Fruit fly (Drosophila melanogaster) whole organism, pupa: ENCODE measurements around the gene Brr2.

Experiments used
- CG10348 ChIP-seq: fragments of 200-800 bp; sonication (Bioruptor generic); IDR thresholded peaks from 2 replicates; pipeline ENCODE4 v1.3.6; 2022; ENCODE audit warnings: missing biosample characterization, missing genetic modification characterization
- CG12605 ChIP-seq: fragments of 200-800 bp; sonication (Bioruptor generic); IDR thresholded peaks from 2 replicates; pipeline ENCODE4 v1.3.6; 2022; ENCODE audit warnings: missing biosample characterization, missing genetic modification characterization
- CG13204 ChIP-seq: fragments of 200-800 bp; sonication (Bioruptor generic); optimal IDR thresholded peaks from 2 replicates; lab custom pipeline; 2018; ENCODE audit warnings: missing biosample characterization, mild to moderate bottlenecking, missing genetic modification characterization, moderate library complexity
- CG14655 ChIP-seq: fragments of 200-800 bp; sonication (Bioruptor generic); optimal IDR thresholded peaks from 3 replicates; lab custom pipeline; 2017; ENCODE audit warnings: mild to moderate bottlenecking, missing biosample characterization, missing genetic modification reagents, missing genetic modification characterization
- CG15710 ChIP-seq: fragments of 200-800 bp; sonication (Bioruptor generic); optimal IDR thresholded peaks from 2 replicates; lab custom pipeline; 2018; ENCODE audit warnings: missing biosample characterization, mild to moderate bottlenecking, missing genetic modification characterization, moderate library complexity
- CG17806 ChIP-seq: fragments of 200-800 bp; sonication (Bioruptor generic); optimal IDR thresholded peaks from 2 replicates; lab custom pipeline; 2018; ENCODE audit warnings: missing biosample characterization, mild to moderate bottlenecking, missing genetic modification characterization, moderate library complexity
- CG32121 ChIP-seq: fragments of 200-800 bp; sonication (Bioruptor generic); IDR thresholded peaks from 2 replicates; pipeline ENCODE4 v1.3.6; 2022; ENCODE audit warnings: missing biosample characterization, missing genetic modification characterization
- CG34367 ChIP-seq: fragments of 200-800 bp; sonication (Bioruptor generic); optimal IDR thresholded peaks from 2 replicates; lab custom pipeline; 2018; ENCODE audit warnings: missing biosample characterization, mild to moderate bottlenecking, missing genetic modification characterization
- CG4496 ChIP-seq: fragments of 200-800 bp; sonication (Bioruptor generic); IDR thresholded peaks from 3 replicates; pipeline ENCODE4 v1.3.6; 2022; ENCODE audit warnings: missing biosample characterization, missing genetic modification characterization
- CG8159 ChIP-seq: fragments of 200-800 bp; sonication (Bioruptor generic); optimal IDR thresholded peaks from 3 replicates; lab custom pipeline; 2018; ENCODE audit warnings: missing biosample characterization, mild to moderate bottlenecking, missing genetic modification characterization, moderate library complexity
- CG8301 ChIP-seq: fragments of 200-800 bp; sonication (Bioruptor generic); optimal IDR thresholded peaks from 2 replicates; lab custom pipeline; 2018; ENCODE audit warnings: missing biosample characterization, mild to moderate bottlenecking, missing genetic modification characterization
- CG9948 ChIP-seq: fragments of 200-800 bp; sonication (Bioruptor generic); optimal IDR thresholded peaks from 2 replicates; lab custom pipeline; 2018; ENCODE audit warnings: missing biosample characterization, mild to moderate bottlenecking, missing genetic modification characterization, moderate library complexity
- D1 ChIP-seq: fragments of 200-800 bp; sonication (Bioruptor generic); optimal IDR thresholded peaks from 2 replicates; lab custom pipeline; 2018; ENCODE audit warnings: missing biosample characterization, mild to moderate bottlenecking, missing genetic modification characterization, moderate library complexity
- EcR ChIP-seq: fragments of 200-800 bp; sonication (Bioruptor generic); optimal IDR thresholded peaks from 3 replicates; lab custom pipeline; 2019; ENCODE audit warnings: missing biosample characterization, missing genetic modification characterization, mild to moderate bottlenecking, moderate library complexity, missing genetic modification reagents
- Ets98B ChIP-seq: fragments of 200-800 bp; sonication (Bioruptor generic); IDR thresholded peaks from 2 replicates; pipeline ENCODE4 v1.3.6; 2022; ENCODE audit warnings: missing biosample characterization, missing genetic modification characterization
- Pif1A ChIP-seq: fragments of 200-800 bp; sonication (Bioruptor generic); optimal IDR thresholded peaks from 3 replicates; lab custom pipeline; 2016; ENCODE audit warnings: missing biosample characterization, missing genetic modification characterization
- Pif1B ChIP-seq: fragments of 200-800 bp; sonication (Bioruptor generic); optimal IDR thresholded peaks from 3 replicates; lab custom pipeline; 2016; ENCODE audit warnings: missing biosample characterization, missing genetic modification characterization
- Snoo ChIP-seq: fragments of 200-800 bp; sonication (Bioruptor generic); optimal IDR thresholded peaks from 3 replicates; lab custom pipeline; 2017; ENCODE audit warnings: missing biosample characterization, mild to moderate bottlenecking, missing genetic modification characterization, inconsistent platforms
- fd96Ca ChIP-seq: fragments of 200-800 bp; sonication (Bioruptor generic); IDR thresholded peaks from 3 replicates; pipeline ENCODE4 v1.3.6; 2022; ENCODE audit warnings: missing biosample characterization, missing genetic modification characterization
- gl ChIP-seq: fragments of 200-800 bp; sonication (Bioruptor generic); optimal IDR thresholded peaks from 2 replicates; lab custom pipeline; 2018; ENCODE audit warnings: missing biosample characterization, mild to moderate bottlenecking, missing genetic modification characterization
- rn ChIP-seq: fragments of 200-800 bp; sonication (Bioruptor generic); IDR thresholded peaks from 2 replicates; pipeline ENCODE4 v1.3.6; 2022; ENCODE audit warnings: missing biosample characterization, missing genetic modification characterization

Gene Brr2

DNA sequence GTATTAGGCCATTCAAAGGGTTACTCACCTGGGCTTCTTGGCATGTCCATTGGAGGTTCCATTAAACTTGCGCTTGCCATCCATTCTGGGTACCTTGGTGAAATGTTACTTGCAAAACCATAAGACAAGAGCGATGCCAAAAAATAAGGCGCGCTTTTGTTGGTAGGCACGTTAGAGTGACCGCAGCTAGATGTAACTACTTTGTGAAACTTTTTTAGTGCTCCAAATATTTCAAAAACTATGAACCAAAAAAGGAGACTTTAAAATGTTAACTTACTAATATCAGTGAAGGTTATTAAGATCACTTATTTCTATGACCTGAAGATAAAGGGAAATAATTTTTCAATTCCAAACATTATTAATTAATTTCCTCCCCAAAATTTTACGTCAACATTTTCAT lies 20.0 kb upstream of the Brr2 start, which contains the start of gene PolD1:
TSS of gene PolD1 (minus strand) at position 181 of the 400 bp plus-strand sequence.
- TF ChIP-seq CG4496 (GFP tag; lab: Robert Waterston, UW) = no peak
- TF ChIP-seq CG8159 (tag; lab: Kevin White, UChicago) = no peak
- TF ChIP-seq Pif1A (GFP tag; lab: Kevin White, UChicago) = no peak
- TF ChIP-seq CG14655 (GFP tag; lab: Kevin White, UChicago) = no peak
- no peak for TF ChIP-seq CG15710 (tag; lab: Kevin White, UChicago)
- no peak for TF ChIP-seq rn (GFP tag; lab: Robert Waterston, UW)
- no peak for TF ChIP-seq CG34367
- TF ChIP-seq Pif1B = no peak
- no peak for TF ChIP-seq EcR
- no peak for TF ChIP-seq CG17806 (tag; lab: Kevin White, UChicago)
- no peak for TF ChIP-seq CG13204 (GFP tag; lab: Kevin White, UChicago)
- TF ChIP-seq CG32121 (GFP tag; lab: Robert Waterston, UW) = no peak
- no peak for TF ChIP-seq CG10348 (GFP tag; lab: Robert Waterston, UW)
- TF ChIP-seq Ets98B (GFP tag; lab: Robert Waterston, UW) = no peak
- no peak for TF ChIP-seq Snoo
- TF ChIP-seq gl = no peak
- no peak for TF ChIP-seq CG9948 (tag; lab: Kevin White, UChicago)
- no peak for TF ChIP-seq CG8301 (tag; lab: Kevin White, UChicago)
- no peak for TF ChIP-seq fd96Ca (GFP tag; lab: Robert Waterston, UW)
- TF ChIP-seq CG12605 = no peak

DNA sequence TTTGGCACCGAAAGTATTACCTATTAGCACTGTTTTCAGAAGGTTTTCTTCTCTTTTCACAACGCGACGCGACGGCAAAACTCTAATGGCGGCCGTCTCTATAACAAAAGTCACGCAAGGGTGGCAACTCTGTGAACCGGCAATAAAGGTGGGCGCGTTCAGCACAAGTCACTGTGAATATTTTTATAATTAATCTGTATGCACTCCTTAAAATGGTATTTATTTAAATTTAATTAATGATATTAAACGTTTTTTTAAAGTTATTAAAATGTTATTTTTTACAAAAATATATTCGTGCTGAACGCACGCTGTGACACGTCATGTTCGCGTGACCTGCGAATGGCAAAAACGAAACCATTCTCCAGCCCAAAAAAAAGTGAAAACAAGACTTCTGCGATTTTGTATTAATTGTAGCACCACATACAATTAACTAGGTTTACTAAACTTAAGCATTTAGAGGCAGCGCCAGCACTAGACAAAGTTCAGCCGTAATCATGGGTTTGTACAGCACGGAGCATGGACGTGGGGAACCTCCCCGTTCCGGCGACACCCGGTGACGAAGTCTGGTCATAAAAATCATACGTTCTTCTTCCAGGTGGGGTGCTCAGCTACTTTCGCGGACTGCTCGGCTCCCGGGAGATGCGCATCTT lies 15.2 kb upstream of the Brr2 start, which contains the start of the genes brm and Arl1:
TSS of gene brm (minus strand) at position 87 of the 650 bp plus-strand sequence.
TSS of gene Arl1 (plus strand) at position 353 of the 650 bp plus-strand sequence.
- TF ChIP-seq CG14655 (GFP tag; lab: Kevin White, UChicago) (peak; percentile 99), CG9948 (tag; lab: Kevin White, UChicago) (peak; percentile 98), CG17806 (tag; lab: Kevin White, UChicago) (peak; percentile 99), rn (GFP tag; lab: Robert Waterston, UW) (peak; percentile 99), EcR (peak; percentile 65), Snoo (peak; percentile 99), CG4496 (GFP tag; lab: Robert Waterston, UW) (peak; percentile 99), fd96Ca (GFP tag; lab: Robert Waterston, UW) (peak; percentile 99), CG15710 (tag; lab: Kevin White, UChicago) (peak; percentile 99), CG8159 (tag; lab: Kevin White, UChicago) (peak; percentile 98), CG12605 (peak; percentile 98), CG34367 (peak; percentile 96), Pif1A (GFP tag; lab: Kevin White, UChicago) (no peak), CG13204 (GFP tag; lab: Kevin White, UChicago) (peak; percentile 91), CG32121 (GFP tag; lab: Robert Waterston, UW) (peak; percentile 99), Pif1B (peak; percentile 96), CG10348 (GFP tag; lab: Robert Waterston, UW) (peak; percentile 96), gl (peak; percentile 92), Ets98B (GFP tag; lab: Robert Waterston, UW) (peak; percentile 99), CG8301 (tag; lab: Kevin White, UChicago) (peak; percentile 96), D1 (tag; lab: Kevin White, UChicago) (no peak)
- TF ChIP-seq, all 21 proteins: peak for 19

DNA sequence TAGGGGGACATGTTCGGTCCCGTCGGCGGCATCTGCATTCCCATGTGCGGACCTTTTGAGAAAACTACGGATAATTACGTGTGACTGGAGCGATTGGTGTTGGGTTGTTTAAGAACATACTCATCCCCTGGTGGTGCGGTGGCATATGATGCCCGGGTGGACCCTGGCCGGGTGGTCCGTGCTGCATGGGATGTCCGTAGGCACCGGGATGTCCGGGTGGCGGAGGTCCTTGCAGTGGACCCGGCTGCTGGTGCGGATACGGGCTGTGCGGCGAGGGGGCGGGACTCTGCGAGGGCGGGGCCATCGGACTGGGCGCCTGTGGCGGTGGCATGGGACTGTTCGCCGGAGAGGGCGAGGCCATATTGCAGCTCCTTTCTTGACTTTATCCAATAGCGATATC lies 14.5 kb upstream of the Brr2 start:
- no peak for TF ChIP-seq rn (GFP tag; lab: Robert Waterston, UW)
- no peak for TF ChIP-seq CG14655 (GFP tag; lab: Kevin White, UChicago)
- no peak for TF ChIP-seq fd96Ca (GFP tag; lab: Robert Waterston, UW)
- TF ChIP-seq CG13204 (GFP tag; lab: Kevin White, UChicago) = no peak
- TF ChIP-seq CG34367 = no peak
- TF ChIP-seq Ets98B (GFP tag; lab: Robert Waterston, UW) = no peak
- TF ChIP-seq Snoo = no peak
- TF ChIP-seq CG17806 (tag; lab: Kevin White, UChicago) = no peak
- no peak for TF ChIP-seq CG15710 (tag; lab: Kevin White, UChicago)
- TF ChIP-seq CG4496 (GFP tag; lab: Robert Waterston, UW) = no peak
- TF ChIP-seq Pif1B = no peak
- TF ChIP-seq CG32121 (GFP tag; lab: Robert Waterston, UW) = no peak
- TF ChIP-seq D1 (tag; lab: Kevin White, UChicago) = no peak
- no peak for TF ChIP-seq EcR
- TF ChIP-seq CG10348 (GFP tag; lab: Robert Waterston, UW) = no peak
- no peak for TF ChIP-seq CG8159 (tag; lab: Kevin White, UChicago)
- TF ChIP-seq CG12605 = no peak
- TF ChIP-seq CG9948 (tag; lab: Kevin White, UChicago) = no peak
- TF ChIP-seq CG8301 (tag; lab: Kevin White, UChicago) = no peak
- TF ChIP-seq, all 21 proteins: peak for 0

DNA sequence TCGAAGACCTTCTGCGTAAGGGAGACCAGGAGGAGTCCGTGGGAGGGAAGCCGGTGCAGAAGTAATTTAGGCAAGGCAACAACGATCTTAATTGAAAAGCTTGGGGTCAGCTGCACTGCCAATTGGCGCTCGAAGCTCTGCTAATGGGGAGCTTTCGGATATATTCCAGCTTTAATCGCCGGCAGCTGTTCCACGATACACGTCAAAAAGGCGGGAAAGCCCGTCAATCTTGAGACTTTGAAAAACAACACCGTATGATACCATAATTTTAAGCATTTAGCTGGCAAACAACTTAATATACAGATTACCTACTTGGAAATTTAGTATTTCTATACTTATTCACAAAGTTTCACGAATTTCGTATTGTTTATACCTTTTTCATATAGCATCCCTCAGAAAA lies 13.7 kb upstream of the Brr2 start:
- TF ChIP-seq CG32121 (GFP tag; lab: Robert Waterston, UW) (no peak), CG8159 (tag; lab: Kevin White, UChicago) (no peak), CG8301 (tag; lab: Kevin White, UChicago) (no peak), Ets98B (GFP tag; lab: Robert Waterston, UW) (no peak)

DNA sequence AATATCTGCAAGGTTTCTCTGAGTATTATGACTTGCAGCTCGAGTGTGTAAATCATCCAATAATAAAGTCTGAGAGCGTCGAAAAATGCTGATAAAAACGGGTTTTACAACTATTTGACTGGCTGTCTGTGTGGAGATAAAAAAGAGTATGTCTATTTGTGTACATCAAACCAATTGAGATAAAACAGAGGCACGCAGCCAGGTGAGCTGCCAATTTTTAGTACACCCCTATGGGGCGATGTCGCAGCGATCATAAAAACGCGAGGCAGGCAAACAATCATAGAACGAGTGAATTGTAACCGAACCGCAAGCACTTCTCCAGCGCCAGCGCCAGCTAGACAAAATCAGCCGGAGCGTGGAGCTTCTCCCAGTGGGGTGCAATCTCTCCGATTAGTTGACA lies 12.2 kb upstream of the Brr2 start, which contains the start of gene CG17027:
TSS of gene CG17027 (plus strand) at position 189 of the 400 bp plus-strand sequence.
- no peak for TF ChIP-seq gl
- no peak for TF ChIP-seq CG8159 (tag; lab: Kevin White, UChicago)
- no peak for TF ChIP-seq D1 (tag; lab: Kevin White, UChicago)
- TF ChIP-seq Snoo = no peak
- no peak for TF ChIP-seq CG8301 (tag; lab: Kevin White, UChicago)
- TF ChIP-seq CG13204 (GFP tag; lab: Kevin White, UChicago) = no peak
- no peak for TF ChIP-seq CG14655 (GFP tag; lab: Kevin White, UChicago)
- TF ChIP-seq CG10348 (GFP tag; lab: Robert Waterston, UW) = no peak
- no peak for TF ChIP-seq CG34367
- no peak for TF ChIP-seq CG9948 (tag; lab: Kevin White, UChicago)
- TF ChIP-seq rn (GFP tag; lab: Robert Waterston, UW) = no peak
- TF ChIP-seq Pif1B = no peak
- no peak for TF ChIP-seq EcR
- TF ChIP-seq Ets98B (GFP tag; lab: Robert Waterston, UW) = no peak
- TF ChIP-seq, all 21 proteins: peak for 0
